Fruit fly (Drosophila melanogaster) whole organism, embryonic: ENCODE results near the gene Cisd2.

ENCODE experiments used
- CG34224 ChIP-seq: fragments of 200-800 bp; sonication (Bioruptor generic); IDR thresholded peaks from 3 replicates; pipeline ENCODE4 v1.3.6; 2022; ENCODE audit warnings: missing biosample characterization, missing genetic modification characterization; ENCODE audit not compliant: partially characterized antibody
- Hr51 ChIP-seq, 2 experiments: fragments of 200-800 bp; sonication (Bioruptor generic); optimal IDR thresholded peaks; 2 replicates in 1 of 2; 3 replicates in 1 of 2; lab custom pipeline; 2016 to 2018; ENCODE audit warnings: missing biosample characterization in 2 of 2, missing genetic modification characterization in 2 of 2, mild to moderate bottlenecking in 1 of 2, moderate library complexity in 1 of 2
- br ChIP-seq: fragments of >200 bp; optimal IDR thresholded peaks from 2 replicates; lab custom pipeline; 2017
- eyg ChIP-seq: fragments of 200-800 bp; sonication (Bioruptor generic); optimal IDR thresholded peaks from 3 replicates; lab custom pipeline; 2016; ENCODE audit warnings: missing biosample characterization, missing genetic modification characterization
- luna ChIP-seq: fragments of 200-800 bp; sonication (Bioruptor generic); optimal IDR thresholded peaks from 2 replicates; lab custom pipeline; 2016; ENCODE audit warnings: missing biosample characterization, missing genetic modification characterization
- nerfin-1 ChIP-seq: fragments of 200-800 bp; sonication (Bioruptor generic); optimal IDR thresholded peaks from 3 replicates; lab custom pipeline; 2019; ENCODE audit warnings: missing biosample characterization, mild to moderate bottlenecking, missing genetic modification characterization, moderate library complexity
- twi ChIP-seq: fragments of 200-800 bp; optimal IDR thresholded peaks from 2 replicates; lab custom pipeline; 2019; ENCODE audit warnings: missing biosample characterization, mild to moderate bottlenecking, missing genetic modification characterization, moderate library complexity

dm6 chr3R:29259466-29260132, 36.4 kb upstream of the Cisd2 start:
- TF ChIP-seq eyg (GFP tag; lab: Kevin White, UChicago) (no peak), br (no peak), Hr51 (GFP tag; optimal IDR thresholded peaks at IDR 0.05; lab: Kevin White, UChicago) (peak in 1 of 2 experiments; percentile 27), nerfin-1 (tag; lab: Kevin White, UChicago) (no peak), CG34224 (GFP tag; lab: Robert Waterston, UW) (no peak), luna (no peak), twi (tag; lab: Kevin White, UChicago) (peak; percentile 94)
